Fruit fly (Drosophila melanogaster) whole organism, embryonic: Measurements from ENCODE around the gene slmo.

Experiments
- ATbp ChIP-seq: fragments of 200-800 bp; sonication (Bioruptor generic); optimal IDR thresholded peaks from 2 replicates; lab custom pipeline; 2017; ENCODE audit warnings: missing biosample characterization, mild to moderate bottlenecking, missing genetic modification characterization, missing genetic modification reagents
- BtbVII ChIP-seq: fragments of 200-800 bp; sonication (Bioruptor generic); optimal IDR thresholded peaks from 3 replicates; lab custom pipeline; 2017; ENCODE audit warnings: missing biosample characterization, mild to moderate bottlenecking, missing genetic modification characterization
- Bteb2 ChIP-seq: fragments of 200-800 bp; sonication (Bioruptor generic); optimal IDR thresholded peaks from 2 replicates; lab custom pipeline; 2016; ENCODE audit warnings: missing biosample characterization, missing genetic modification characterization
- CG12219 ChIP-seq: fragments of 200-800 bp; sonication (Bioruptor generic); optimal IDR thresholded peaks from 3 replicates; lab custom pipeline; 2018; ENCODE audit warnings: missing biosample characterization, mild to moderate bottlenecking, missing genetic modification characterization
- CG12236 ChIP-seq: fragments of 200-800 bp; sonication (Bioruptor generic); optimal IDR thresholded peaks from 2 replicates; lab custom pipeline; 2016; ENCODE audit warnings: missing biosample characterization, missing genetic modification characterization
- CG1233 ChIP-seq: fragments of 200-800 bp; sonication (Bioruptor generic); optimal IDR thresholded peaks from 4 replicates; lab custom pipeline; 2018; ENCODE audit warnings: missing biosample characterization, mild to moderate bottlenecking, missing genetic modification characterization
- CG13624 ChIP-seq: fragments of 200-800 bp; sonication (Bioruptor generic); optimal IDR thresholded peaks from 2 replicates; lab custom pipeline; 2016; ENCODE audit warnings: missing biosample characterization, missing genetic modification characterization
- CG13894 ChIP-seq: fragments of 200-800 bp; sonication (Bioruptor generic); optimal IDR thresholded peaks from 3 replicates; lab custom pipeline; 2018; ENCODE audit warnings: missing biosample characterization, mild to moderate bottlenecking, missing genetic modification characterization, moderate library complexity
- CG2712 ChIP-seq: fragments of 200-800 bp; optimal IDR thresholded peaks from 3 replicates; lab custom pipeline; 2019; ENCODE audit warnings: missing biosample characterization, mild to moderate bottlenecking, missing genetic modification characterization, moderate library complexity
- CG3163 ChIP-seq: fragments of 200-800 bp; sonication (Bioruptor generic); optimal IDR thresholded peaks from 3 replicates; lab custom pipeline; 2016; ENCODE audit warnings: missing biosample characterization, missing genetic modification characterization
- CG32767 ChIP-seq: fragments of 200-800 bp; sonication (Bioruptor generic); IDR thresholded peaks from 2 replicates; pipeline ENCODE4 v1.3.6; 2022; ENCODE audit warnings: missing biosample characterization, missing genetic modification characterization
- CG4820 ChIP-seq: fragments of 200-800 bp; sonication (Bioruptor generic); optimal IDR thresholded peaks from 3 replicates; lab custom pipeline; 2016; ENCODE audit warnings: missing biosample characterization, missing genetic modification characterization
- CG7963 ChIP-seq: fragments of 200-800 bp; sonication (Bioruptor generic); IDR thresholded peaks from 3 replicates; pipeline ENCODE4 v1.3.6; 2022; ENCODE audit warnings: missing biosample characterization, missing genetic modification characterization; ENCODE audit not compliant: partially characterized antibody
- CG8359 ChIP-seq: fragments of 200-800 bp; sonication (Bioruptor generic); optimal IDR thresholded peaks from 2 replicates; lab custom pipeline; 2017; ENCODE audit warnings: missing biosample characterization, mild to moderate bottlenecking, missing genetic modification characterization, borderline replicate concordance
- CG9609 ChIP-seq: fragments of 200-800 bp; sonication (Bioruptor generic); optimal IDR thresholded peaks from 3 replicates; lab custom pipeline; 2016; ENCODE audit warnings: missing biosample characterization, missing genetic modification characterization
- CG9797 ChIP-seq: fragments of 200-800 bp; sonication (Bioruptor generic); optimal IDR thresholded peaks from 3 replicates; lab custom pipeline; 2018; ENCODE audit warnings: missing biosample characterization, mild to moderate bottlenecking, missing genetic modification characterization
- Dip2 ChIP-seq: fragments of 200-800 bp; sonication (Bioruptor generic); IDR thresholded peaks from 2 replicates; pipeline ENCODE4 v1.3.6; 2022; ENCODE audit warnings: missing biosample characterization, missing genetic modification characterization
- HHEX ChIP-seq: fragments of 200-800 bp; sonication (Bioruptor generic); optimal IDR thresholded peaks from 3 replicates; lab custom pipeline; 2017; ENCODE audit warnings: missing biosample characterization, mild to moderate bottlenecking, missing genetic modification characterization, missing genetic modification reagents
- HLH54F ChIP-seq: fragments of 200-800 bp; sonication (Bioruptor generic); optimal IDR thresholded peaks from 3 replicates; lab custom pipeline; 2016; ENCODE audit warnings: missing biosample characterization, missing genetic modification characterization
- HLHmδ ChIP-seq: fragments of 200-800 bp; sonication (Bioruptor generic); optimal IDR thresholded peaks from 2 replicates; lab custom pipeline; 2018; ENCODE audit warnings: missing biosample characterization, mild to moderate bottlenecking, missing genetic modification characterization, moderate library complexity
- Hr78 ChIP-seq, 2 experiments: fragments of 200-800 bp in 1 of 2; fragments of >200 bp in 1 of 2; sonication (Bioruptor generic) in 1 of 2; optimal IDR thresholded peaks; 2 replicates each; lab custom pipeline; 2017 to 2019; ENCODE audit warnings: missing biosample characterization in 2 of 2, missing genetic modification characterization in 2 of 2, mild to moderate bottlenecking in 1 of 2, moderate library complexity in 1 of 2
- MBD-R2 ChIP-seq: fragments of 200-800 bp; sonication (Bioruptor generic); IDR thresholded peaks from 2 replicates; pipeline ENCODE4 v1.3.6; 2022; ENCODE audit warnings: missing biosample characterization, missing genetic modification characterization
- Mes4 ChIP-seq: fragments of 200-800 bp; sonication (Bioruptor generic); optimal IDR thresholded peaks from 2 replicates; lab custom pipeline; 2016; ENCODE audit warnings: missing biosample characterization, missing genetic modification characterization
- Neu2 ChIP-seq: fragments of 200-800 bp; sonication (Bioruptor generic); optimal IDR thresholded peaks from 3 replicates; lab custom pipeline; 2016; ENCODE audit warnings: missing biosample characterization, missing genetic modification characterization, borderline replicate concordance
- Side ChIP-seq: fragments of 200-800 bp; sonication (Bioruptor generic); optimal IDR thresholded peaks from 2 replicates; lab custom pipeline; 2016; ENCODE audit warnings: missing biosample characterization, missing genetic modification characterization
- Six4 ChIP-seq: fragments of 200-800 bp; sonication (Bioruptor generic); optimal IDR thresholded peaks from 2 replicates; lab custom pipeline; 2016; ENCODE audit warnings: missing biosample characterization, missing genetic modification characterization
- Ssrp ChIP-seq: fragments of 200-800 bp; sonication (Bioruptor generic); optimal IDR thresholded peaks from 2 replicates; lab custom pipeline; 2018; ENCODE audit warnings: missing biosample characterization, mild to moderate bottlenecking, missing genetic modification characterization, moderate library complexity
- Taf1 ChIP-seq: fragments of 200-800 bp; sonication (Bioruptor generic); IDR thresholded peaks from 2 replicates; pipeline ENCODE4 v1.3.6; 2022; ENCODE audit warnings: missing biosample characterization, missing genetic modification characterization
- Xrp1 ChIP-seq: fragments of 200-800 bp; sonication (Bioruptor generic); IDR thresholded peaks from 2 replicates; pipeline ENCODE4 v1.3.6; 2022; ENCODE audit warnings: missing biosample characterization, missing genetic modification characterization
- YL-1 ChIP-seq: fragments of 200-800 bp; sonication (Bioruptor generic); optimal IDR thresholded peaks from 3 replicates; lab custom pipeline; 2017; ENCODE audit warnings: missing biosample characterization, mild to moderate bottlenecking, missing genetic modification characterization
- ash1 ChIP-seq: fragments of 200-800 bp; sonication (Bioruptor generic); optimal IDR thresholded peaks from 2 replicates; lab custom pipeline; 2018; ENCODE audit warnings: missing biosample characterization, mild to moderate bottlenecking, missing genetic modification characterization
- cato ChIP-seq: fragments of 200-800 bp; sonication (Bioruptor generic); optimal IDR thresholded peaks from 2 replicates; lab custom pipeline; 2016; ENCODE audit warnings: missing biosample characterization, missing genetic modification characterization, borderline replicate concordance
- chm ChIP-seq: fragments of 200-800 bp; sonication (Bioruptor generic); IDR thresholded peaks from 2 replicates; pipeline ENCODE4 v1.3.6; 2022; ENCODE audit warnings: missing biosample characterization, missing genetic modification characterization
- chn ChIP-seq: fragments of 200-800 bp; sonication (Bioruptor generic); optimal IDR thresholded peaks from 2 replicates; lab custom pipeline; 2016; ENCODE audit warnings: missing biosample characterization, missing genetic modification characterization
- dmrt11E ChIP-seq: fragments of 200-800 bp; sonication (Bioruptor generic); optimal IDR thresholded peaks from 3 replicates; lab custom pipeline; 2018; ENCODE audit warnings: missing biosample characterization, mild to moderate bottlenecking, missing genetic modification characterization, moderate library complexity
- gro ChIP-seq: fragments of 200-800 bp; sonication (Bioruptor generic); optimal IDR thresholded peaks from 2 replicates; lab custom pipeline; 2016; ENCODE audit warnings: missing biosample characterization, missing genetic modification characterization
- ham ChIP-seq: fragments of 200-800 bp; sonication (Bioruptor generic); IDR thresholded peaks from 2 replicates; pipeline ENCODE4 v1.3.6; 2022; ENCODE audit warnings: missing biosample characterization, missing genetic modification characterization
- hbn ChIP-seq: fragments of 200-800 bp; sonication (Bioruptor generic); IDR thresholded peaks from 2 replicates; pipeline ENCODE4 v1.3.6; 2022; ENCODE audit warnings: missing biosample characterization, missing genetic modification characterization; ENCODE audit not compliant: partially characterized antibody
- knrl ChIP-seq: fragments of 200-800 bp; sonication (Bioruptor generic); IDR thresholded peaks from 3 replicates; pipeline ENCODE4 v1.3.6; 2022; ENCODE audit warnings: missing biosample characterization, missing genetic modification characterization; ENCODE audit not compliant: partially characterized antibody
- lov ChIP-seq, 2 experiments: fragments of 200-800 bp in 1 of 2; fragments of >200 bp in 1 of 2; sonication (Bioruptor generic) in 1 of 2; IDR thresholded peaks in 1 of 2; optimal IDR thresholded peaks in 1 of 2; 2 replicates in 1 of 2; 3 replicates in 1 of 2; pipeline versions ENCODE4 v1.3.6 to Lab custom; 2017 to 2022; ENCODE audit warnings: missing biosample characterization in 1 of 2, missing genetic modification characterization in 1 of 2
- prd ChIP-seq, 3 experiments: fragments of >200 bp in 2 of 3; fragments of 200-800 bp in 1 of 3; sonication (Bioruptor generic) in 1 of 3; optimal IDR thresholded peaks in 2 of 3; IDR thresholded peaks in 1 of 3; 2 replicates in 2 of 3; 3 replicates in 1 of 3; pipeline versions ENCODE4 v1.3.6 to Lab custom; 2017 to 2022; ENCODE audit warnings: missing biosample characterization in 1 of 3, missing genetic modification characterization in 1 of 3
- pum ChIP-seq: fragments of 200-800 bp; sonication (Bioruptor generic); optimal IDR thresholded peaks from 2 replicates; lab custom pipeline; 2016; ENCODE audit warnings: missing biosample characterization, missing genetic modification characterization
- sob ChIP-seq: fragments of 200-800 bp; sonication (Bioruptor generic); IDR thresholded peaks from 2 replicates; pipeline ENCODE4 v1.3.6; 2022; ENCODE audit warnings: missing biosample characterization, missing genetic modification characterization
- ssp ChIP-seq: fragments of 200-800 bp; sonication (Bioruptor generic); IDR thresholded peaks from 2 replicates; pipeline ENCODE4 v1.3.6; 2022; ENCODE audit warnings: missing biosample characterization, missing genetic modification characterization
- tna ChIP-seq: fragments of 200-800 bp; sonication (Bioruptor generic); IDR thresholded peaks from 2 replicates; pipeline ENCODE4 v1.3.6; 2022; ENCODE audit warnings: missing biosample characterization, missing genetic modification characterization; ENCODE audit not compliant: partially characterized antibody
- trem ChIP-seq: fragments of 200-800 bp; optimal IDR thresholded peaks from 3 replicates; lab custom pipeline; 2019; ENCODE audit warnings: missing biosample characterization, mild to moderate bottlenecking, missing genetic modification characterization, moderate library complexity
- vvl ChIP-seq: fragments of 200-800 bp; sonication (Bioruptor generic); IDR thresholded peaks from 2 replicates; pipeline ENCODE4 v1.3.6; 2022; ENCODE audit warnings: missing biosample characterization, missing genetic modification characterization

slmo gene

DNA sequence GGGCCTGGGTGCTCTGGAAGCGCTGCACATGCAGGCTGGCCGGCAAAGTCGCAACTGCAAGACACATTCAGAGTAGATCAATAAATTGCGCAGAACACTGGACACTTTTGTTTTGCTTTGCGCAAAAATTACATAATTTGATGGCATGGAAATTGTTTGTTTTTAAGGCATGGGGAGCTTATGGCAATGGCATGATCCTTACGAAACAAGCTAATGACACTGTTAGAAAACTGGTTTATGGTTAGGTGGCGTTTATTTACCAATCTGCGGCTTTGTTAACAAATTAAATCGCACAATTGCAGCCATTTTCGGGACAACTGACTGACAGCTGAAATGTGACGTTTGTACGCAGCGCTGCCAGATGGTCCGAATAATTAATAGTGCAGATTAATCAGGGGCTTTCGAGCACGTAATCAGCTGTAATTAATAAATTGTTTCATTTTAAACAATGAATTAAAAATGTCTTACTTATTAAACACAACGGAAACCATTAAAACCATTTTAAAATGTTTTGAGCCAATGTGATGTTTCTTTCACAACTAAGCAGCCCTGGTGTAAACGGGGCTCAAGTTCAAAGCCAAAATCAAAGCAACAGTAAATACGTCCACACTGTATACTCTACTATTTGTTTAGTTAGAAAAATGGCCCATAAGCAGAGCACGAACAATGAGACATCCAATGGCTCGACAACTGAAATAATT, 14.0 kb upstream of the slmo start, which contains the start of the genes ND-51 and CG13994 (continued):
- TF ChIP-seq trem (peak; percentile 92), Taf1 (GFP tag; lab: Robert Waterston, UW) (peak; percentile 57; the same call in 1 of the 2 replicates), cato (GFP tag; lab: Kevin White, UChicago) (peak; percentile 40), CG3163 (GFP tag; lab: Kevin White, UChicago) (peak; percentile 68), CG8359 (GFP tag; lab: Kevin White, UChicago) (peak; percentile 11), CG9609 (GFP tag; lab: Kevin White, UChicago) (peak; percentile 82), Xrp1 (peak; percentile 85), CG13894 (tag; lab: Kevin White, UChicago) (peak; percentile 78), Six4 (GFP tag; lab: Kevin White, UChicago) (peak; percentile 78), Hr78 (GFP tag; optimal IDR thresholded peaks at IDR 0.05; lab: Kevin White, UChicago) (peak in 1 of 2 experiments; percentile 38), chn (GFP tag; lab: Kevin White, UChicago) (peak; percentile 63), hbn (GFP tag; lab: Robert Waterston, UW) (no peak), HHEX (peak; percentile 68), ash1 (no peak), CG9797 (GFP tag; lab: Kevin White, UChicago) (peak; percentile 83), CG13624 (GFP tag; lab: Kevin White, UChicago) (peak; percentile 86), BtbVII (GFP tag; lab: Kevin White, UChicago) (peak; percentile 55), MBD-R2 (GFP tag; lab: Robert Waterston, UW) (peak; percentile 86), YL-1 (GFP tag; lab: Kevin White, UChicago) (peak; percentile 91), gro (GFP tag; lab: Kevin White, UChicago) (peak; percentile 87), lov (optimal IDR thresholded peaks at IDR 0.05; lab: Kevin White, UChicago) (no peak), lov (GFP tag; IDR thresholded peaks at IDR 0.05; lab: Robert Waterston, UW) (peak; percentile 64; the same call in 1 of the 3 replicates), CG32767 (GFP tag; lab: Robert Waterston, UW) (peak; percentile 59; the same call in 1 of the 2 replicates), CG2712 (tag; lab: Kevin White, UChicago) (peak; percentile 89), Side (GFP tag; lab: Kevin White, UChicago) (peak; percentile 82), tna (GFP tag; lab: Robert Waterston, UW) (no peak), HLH54F (GFP tag; lab: Kevin White, UChicago) (peak; percentile 84), chm (peak; percentile 70; the same call in 1 of the 2 replicates), sob (GFP tag; lab: Robert Waterston, UW) (peak; percentile 91), dmrt11E (peak; percentile 71), Ssrp (peak; percentile 82), knrl (peak; percentile 50; the same call in 2 of the 3 replicates), CG12219 (GFP tag; lab: Kevin White, UChicago) (peak; percentile 58), ATbp (GFP tag; lab: Kevin White, UChicago) (no peak), HLHmδ (GFP tag; lab: Kevin White, UChicago) (no peak), Dip2 (GFP tag; lab: Robert Waterston, UW) (no peak), pum (GFP tag; lab: Kevin White, UChicago) (peak; percentile 90), Neu2 (GFP tag; lab: Kevin White, UChicago) (peak; percentile 1), Bteb2 (peak; percentile 89), CG1233 (peak; percentile 51), CG12236 (GFP tag; lab: Kevin White, UChicago) (peak; percentile 51), vvl (peak; percentile 89), ssp (GFP tag; lab: Robert Waterston, UW) (peak; percentile 94), CG4820 (peak; percentile 82), prd (optimal IDR thresholded peaks at IDR 0.05; lab: Kevin White, UChicago) (no peak), prd (GFP tag; IDR thresholded peaks at IDR 0.05; lab: Robert Waterston, UW) (peak; percentile 86), ham (GFP tag; lab: Robert Waterston, UW) (no peak), Mes4 (peak; percentile 80), CG7963 (0 out of 3 replicates have a peak, but pooled peaks have one; percentile 1)
